Worm (Caenorhabditis elegans) whole organism, late embryonic: Measurements from ENCODE around the gene F40F12.3.

Experiments
- C08G9.2 ChIP-seq: sonication (generic microtip); optimal IDR thresholded peaks from 2 replicates; lab custom pipeline; 2016; ENCODE audit warnings: mild to moderate bottlenecking, missing genetic modification characterization, moderate library complexity, missing compliant biosample characterization
- C38D4.7 ChIP-seq: fragments of 200-800 bp; sonication (Bioruptor generic); optimal IDR thresholded peaks from 2 replicates; lab custom pipeline; 2018; ENCODE audit warnings: mild to moderate bottlenecking, missing genetic modification characterization, moderate library complexity, missing compliant biosample characterization
- K02D7.2 ChIP-seq: sonication (generic microtip); optimal IDR thresholded peaks from 2 replicates; lab custom pipeline; 2017; ENCODE audit warnings: mild to moderate bottlenecking, missing genetic modification characterization, missing compliant biosample characterization
- Y22D7AL.16 ChIP-seq: sonication (generic microtip); optimal IDR thresholded peaks from 2 replicates; lab custom pipeline; 2016; ENCODE audit warnings: missing genetic modification characterization, missing compliant biosample characterization
- ama-1 ChIP-seq: fragments of 150-350 bp; optimal IDR thresholded peaks from 2 replicates; lab custom pipeline; 2014
- ceh-14 ChIP-seq: sonication (generic microtip); optimal IDR thresholded peaks from 2 replicates; lab custom pipeline; 2016; ENCODE audit warnings: missing genotype, missing genetic modification characterization, missing compliant biosample characterization
- ceh-19 ChIP-seq: fragments of 200-800 bp; sonication (Bioruptor generic); optimal IDR thresholded peaks from 2 replicates; lab custom pipeline; 2018; ENCODE audit warnings: mild to moderate bottlenecking, missing genetic modification characterization, missing compliant biosample characterization
- ceh-2 ChIP-seq: sonication (generic microtip); optimal IDR thresholded peaks from 2 replicates; lab custom pipeline; 2016; ENCODE audit warnings: missing genotype, missing genetic modification characterization, missing compliant biosample characterization
- ceh-24 ChIP-seq: sonication (generic microtip); optimal IDR thresholded peaks from 2 replicates; lab custom pipeline; 2016; ENCODE audit warnings: mild to moderate bottlenecking, missing genetic modification characterization, missing compliant biosample characterization
- ceh-30 ChIP-seq: fragments of 150-350 bp; optimal IDR thresholded peaks from 2 replicates; lab custom pipeline; 2014; ENCODE audit warnings: missing biosample characterization, missing genetic modification characterization
- ceh-34 ChIP-seq: sonication (generic microtip); optimal IDR thresholded peaks from 2 replicates; lab custom pipeline; 2016; ENCODE audit warnings: mild to moderate bottlenecking, missing genetic modification characterization, missing compliant biosample characterization
- ceh-48 ChIP-seq: sonication (generic microtip); optimal IDR thresholded peaks from 2 replicates; lab custom pipeline; 2016; ENCODE audit warnings: missing genetic modification characterization, inconsistent platforms, missing compliant biosample characterization
- ceh-6 ChIP-seq: fragments of 200-800 bp; sonication (Bioruptor generic); optimal IDR thresholded peaks from 2 replicates; lab custom pipeline; 2018; ENCODE audit warnings: mild to moderate bottlenecking, missing genetic modification characterization, missing compliant biosample characterization
- ceh-9 ChIP-seq: sonication (generic microtip); optimal IDR thresholded peaks from 2 replicates; lab custom pipeline; 2016; ENCODE audit warnings: mild to moderate bottlenecking, missing genetic modification characterization, inconsistent platforms, missing compliant biosample characterization
- che-1 ChIP-seq: sonication (generic microtip); optimal IDR thresholded peaks from 2 replicates; lab custom pipeline; 2016; ENCODE audit warnings: mild to moderate bottlenecking, missing genetic modification characterization, missing compliant biosample characterization
- elt-2 ChIP-seq: sonication (generic microtip); optimal IDR thresholded peaks from 2 replicates; lab custom pipeline; 2016; ENCODE audit warnings: missing genetic modification reagents, missing genetic modification characterization, missing compliant biosample characterization
- elt-4 ChIP-seq: sonication (generic microtip); optimal IDR thresholded peaks from 2 replicates; lab custom pipeline; 2016; ENCODE audit warnings: missing genetic modification characterization, missing compliant biosample characterization
- ets-4 ChIP-seq: sonication (generic microtip); optimal IDR thresholded peaks from 2 replicates; lab custom pipeline; 2016; ENCODE audit warnings: missing genetic modification characterization, missing compliant biosample characterization
- hlh-13 ChIP-seq: fragments of 200-800 bp; sonication (Bioruptor generic); optimal IDR thresholded peaks from 2 replicates; lab custom pipeline; 2018; ENCODE audit warnings: mild to moderate bottlenecking, missing genetic modification characterization, missing compliant biosample characterization
- hlh-15 ChIP-seq: sonication (generic microtip); optimal IDR thresholded peaks from 2 replicates; lab custom pipeline; 2016; ENCODE audit warnings: missing genetic modification characterization, missing compliant biosample characterization
- hlh-30 ChIP-seq: sonication (generic microtip); optimal IDR thresholded peaks from 2 replicates; lab custom pipeline; 2017; ENCODE audit warnings: antibody characterized with exemption, missing genetic modification characterization, missing compliant biosample characterization; ENCODE audit not compliant: insufficient read depth
- hlh-8 ChIP-seq: sonication (generic microtip); optimal IDR thresholded peaks from 2 replicates; lab custom pipeline; 2016; ENCODE audit warnings: missing genotype, missing genetic modification characterization, missing compliant biosample characterization
- lin-11 ChIP-seq: fragments of 200-800 bp; sonication (Bioruptor generic); optimal IDR thresholded peaks from 2 replicates; lab custom pipeline; 2018; ENCODE audit warnings: mild to moderate bottlenecking, missing genetic modification characterization, missing compliant biosample characterization
- madf-2 ChIP-seq: sonication (generic microtip); optimal IDR thresholded peaks from 2 replicates; lab custom pipeline; 2017; ENCODE audit warnings: missing genetic modification characterization, missing compliant biosample characterization
- nhr-11 ChIP-seq: fragments of 150-350 bp; optimal IDR thresholded peaks from 2 replicates; lab custom pipeline; 2014; ENCODE audit warnings: missing biosample characterization, missing genetic modification characterization
- npax-4 ChIP-seq: sonication (generic microtip); optimal IDR thresholded peaks from 2 replicates; lab custom pipeline; 2016; ENCODE audit warnings: missing genetic modification characterization, missing compliant biosample characterization
- pag-3 ChIP-seq: sonication (generic microtip); optimal IDR thresholded peaks from 2 replicates; lab custom pipeline; 2016; ENCODE audit warnings: missing compliant biosample characterization, missing genetic modification characterization, borderline replicate concordance
- pat-9 ChIP-seq: fragments of 200-800 bp; sonication (Bioruptor generic); optimal IDR thresholded peaks from 2 replicates; lab custom pipeline; 2018; ENCODE audit warnings: mild to moderate bottlenecking, missing genetic modification characterization, moderate library complexity, missing compliant biosample characterization
- pha-4 ChIP-seq: fragments of 150-350 bp; optimal IDR thresholded peaks from 2 replicates; lab custom pipeline; 2018; ENCODE audit warnings: missing biosample characterization, missing genetic modification reagents, missing genetic modification characterization
- pros-1 ChIP-seq: fragments of 150-350 bp; optimal IDR thresholded peaks from 2 replicates; lab custom pipeline; 2014; ENCODE audit warnings: missing biosample characterization, missing genetic modification reagents, missing genetic modification characterization
- sox-4 ChIP-seq: sonication (generic microtip); optimal IDR thresholded peaks from 2 replicates; lab custom pipeline; 2017; ENCODE audit warnings: mild to moderate bottlenecking, missing genetic modification characterization, inconsistent platforms, missing compliant biosample characterization
- syd-9 ChIP-seq: sonication (generic microtip); optimal IDR thresholded peaks from 2 replicates; lab custom pipeline; 2016; ENCODE audit warnings: mild to moderate bottlenecking, missing genetic modification characterization, moderate library complexity, missing compliant biosample characterization
- tbx-2 ChIP-seq: sonication (generic microtip); optimal IDR thresholded peaks from 2 replicates; lab custom pipeline; 2016; ENCODE audit warnings: missing genetic modification characterization, missing compliant biosample characterization
- tbx-7 ChIP-seq: sonication (generic microtip); optimal IDR thresholded peaks from 2 replicates; lab custom pipeline; 2016; ENCODE audit warnings: missing genotype, missing genetic modification characterization, missing compliant biosample characterization
- unc-42 ChIP-seq: sonication (generic microtip); optimal IDR thresholded peaks from 2 replicates; lab custom pipeline; 2016; ENCODE audit warnings: missing genotype, missing genetic modification characterization, missing compliant biosample characterization
- unc-86 ChIP-seq: sonication (generic microtip); optimal IDR thresholded peaks from 2 replicates; lab custom pipeline; 2016; ENCODE audit warnings: missing genetic modification characterization, missing compliant biosample characterization
- zip-5 ChIP-seq: sonication (generic microtip); optimal IDR thresholded peaks from 2 replicates; lab custom pipeline; 2016; ENCODE audit warnings: missing genetic modification characterization, missing compliant biosample characterization

F40F12.3 gene

DNA sequence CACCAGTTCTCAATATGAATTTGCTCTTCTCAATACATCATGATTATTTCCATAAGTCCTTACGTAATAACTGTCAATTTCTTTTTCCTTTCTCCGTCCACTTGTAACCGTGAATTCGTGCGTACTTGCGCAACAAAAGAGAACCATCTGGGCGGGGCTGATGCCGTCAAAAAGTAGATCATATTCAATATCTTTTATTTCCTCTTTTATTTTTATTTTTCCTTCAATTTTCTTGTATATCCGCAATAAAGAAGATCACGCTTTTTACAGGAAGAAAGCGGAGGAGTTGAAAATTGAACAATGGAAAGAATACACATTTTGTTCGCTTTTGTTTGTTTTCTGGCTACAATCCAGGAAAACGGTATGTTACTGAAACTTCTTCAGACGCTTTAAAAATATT is 27.8 kb downstream of the F40F12.3 start, which contains the start of gene mam-7:
Gene mam-7 (plus strand): TSS at position 301 of the 400 bp plus-strand sequence.
- TF ChIP-seq madf-2 (tag; lab: Kevin White, UChicago) (no peak), ceh-6 (GFP tag; lab: Kevin White, UChicago) (no peak), npax-4 (no peak), pros-1 (no peak), hlh-15 (tag; lab: Kevin White, UChicago) (no peak), sox-4 (tag; lab: Kevin White, UChicago) (no peak), ets-4 (tag; lab: Kevin White, UChicago) (no peak), unc-42 (no peak), ceh-2 (no peak)

DNA sequence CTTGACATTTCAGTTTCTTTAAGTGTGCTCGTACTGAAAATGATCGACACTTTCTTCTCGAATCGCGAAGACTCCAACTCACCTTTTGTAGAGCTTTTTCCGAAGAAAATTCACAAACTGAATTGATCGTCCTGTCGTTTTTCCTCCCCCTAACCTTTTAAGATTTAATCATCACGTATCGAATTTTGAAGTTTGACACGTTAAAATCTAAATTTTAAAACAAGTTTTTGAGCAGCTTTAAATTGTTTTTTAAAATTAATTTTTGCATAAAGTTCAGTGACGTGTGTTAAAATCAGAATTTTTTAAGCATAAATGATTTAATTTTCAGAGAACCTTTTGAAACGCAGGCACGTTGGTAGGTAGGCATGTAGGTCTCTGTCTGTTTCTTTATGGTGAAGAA is 29.3 kb downstream of the F40F12.3 start, which contains the start of gene alg-4:
Gene alg-4 (minus strand): TSS at position 101 of the 400 bp plus-strand sequence.
- no peak for TF ChIP-seq pha-4 (tag; lab: Kevin White, UChicago)
- TF ChIP-seq pat-9 (tag; lab: Kevin White, UChicago): no peak
- no peak for TF ChIP-seq hlh-8 (tag; lab: Kevin White, UChicago)
- TF ChIP-seq pag-3 (tag; lab: Kevin White, UChicago): no peak
- TF ChIP-seq ceh-24 (tag; lab: Kevin White, UChicago): no peak
- TF ChIP-seq syd-9: no peak
- no peak for TF ChIP-seq nhr-11 (tag; lab: Kevin White, UChicago)
- TF ChIP-seq unc-86: no peak
- TF ChIP-seq npax-4: no peak
- TF ChIP-seq ceh-19 (GFP tag; lab: Kevin White, UChicago): no peak
- no peak for TF ChIP-seq ceh-34 (tag; lab: Kevin White, UChicago)
- no peak for TF ChIP-seq ceh-48 (tag; lab: Kevin White, UChicago)
- no peak for TF ChIP-seq ceh-9 (tag; lab: Kevin White, UChicago)
- TF ChIP-seq C38D4.7 (GFP tag; lab: Kevin White, UChicago): no peak
- TF ChIP-seq ceh-14: no peak
- no peak for TF ChIP-seq tbx-2
- TF ChIP-seq hlh-15 (tag; lab: Kevin White, UChicago): no peak
- TF ChIP-seq zip-5: no peak

DNA sequence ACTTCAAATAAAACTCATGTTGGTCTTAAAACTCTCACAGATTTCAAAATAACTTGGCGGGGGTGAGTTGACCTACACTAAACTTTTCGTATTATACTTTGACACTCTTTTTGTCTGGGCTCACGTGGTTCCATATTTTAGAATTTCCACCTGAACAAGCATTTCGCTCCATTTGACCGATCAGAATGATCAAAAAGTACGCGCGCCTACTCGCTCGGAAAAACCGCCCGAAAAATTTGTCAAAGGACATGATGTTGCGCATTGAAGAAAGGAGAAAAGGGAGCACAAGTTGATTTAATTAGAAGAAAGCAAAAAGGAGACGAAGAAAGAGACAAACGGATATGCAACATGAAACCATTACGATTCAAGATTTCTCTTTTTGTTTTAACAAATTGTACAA is 34.3 kb downstream of the F40F12.3 start:
- TF ChIP-seq tbx-7 (tag; lab: Kevin White, UChicago) (no peak), che-1 (tag; lab: Kevin White, UChicago) (no peak), unc-86 (no peak), unc-42 (peak; percentile 82)

DNA sequence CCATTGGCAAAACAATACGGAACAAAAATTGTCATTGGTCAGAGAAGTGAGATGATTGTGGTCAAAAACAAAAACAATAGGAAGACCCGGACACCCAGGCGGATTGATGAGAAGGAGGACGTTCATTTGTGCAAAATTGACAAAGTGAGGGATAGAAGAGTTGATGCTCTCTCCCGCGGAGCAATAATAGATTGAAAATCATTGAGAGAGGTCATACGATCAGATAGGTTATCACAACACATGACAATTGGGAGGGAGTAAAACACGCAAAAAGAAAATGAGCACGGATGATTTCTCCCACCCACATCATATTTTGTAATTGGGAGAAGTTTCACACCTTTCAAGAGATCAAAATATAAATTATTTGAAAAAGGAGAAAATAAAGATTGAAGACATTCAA is 35.1 kb downstream of the F40F12.3 start:
- TF ChIP-seq unc-86: no peak
- TF ChIP-seq Y22D7AL.16 (tag; lab: Kevin White, UChicago): no peak
- no peak for TF ChIP-seq hlh-30 (tag; lab: Kevin White, UChicago)
- no peak for TF ChIP-seq lin-11 (tag; lab: Kevin White, UChicago)
- TF ChIP-seq elt-4: no peak
- TF ChIP-seq hlh-13 (GFP tag; lab: Kevin White, UChicago): no peak
- no peak for TF ChIP-seq elt-2 (tag; lab: Kevin White, UChicago)
- no peak for TF ChIP-seq ceh-30 (tag; lab: Kevin White, UChicago)
- TF ChIP-seq C08G9.2 (tag; lab: Kevin White, UChicago): no peak
- no peak for TF ChIP-seq tbx-2
- TF ChIP-seq hlh-15 (tag; lab: Kevin White, UChicago): no peak
- TF ChIP-seq ama-1: no peak
- no peak for TF ChIP-seq K02D7.2 (tag; lab: Kevin White, UChicago)
- TF ChIP-seq pha-4 (tag; lab: Kevin White, UChicago): no peak
